Worm (Caenorhabditis elegans) whole organism, late embryonic: ENCODE results near the gene K02C4.3.

ENCODE experiments used
- C08G9.2 ChIP-seq: sonication (generic microtip); optimal IDR thresholded peaks from 2 replicates; lab custom pipeline; 2016; ENCODE audit warnings: mild to moderate bottlenecking, missing genetic modification characterization, moderate library complexity, missing compliant biosample characterization
- F13H6.1 ChIP-seq: sonication (generic microtip); optimal IDR thresholded peaks from 2 replicates; lab custom pipeline; 2016; ENCODE audit warnings: missing genetic modification characterization, missing compliant biosample characterization
- K09A11.1 ChIP-seq: sonication (generic microtip); optimal IDR thresholded peaks from 2 replicates; lab custom pipeline; 2017; ENCODE audit warnings: antibody characterized with exemption, mild to moderate bottlenecking, missing genetic modification characterization, missing compliant biosample characterization; ENCODE audit not compliant: insufficient read depth
- Y22D7AL.16 ChIP-seq: sonication (generic microtip); optimal IDR thresholded peaks from 2 replicates; lab custom pipeline; 2016; ENCODE audit warnings: missing genetic modification characterization, missing compliant biosample characterization
- ahr-1 ChIP-seq: sonication (generic microtip); optimal IDR thresholded peaks from 2 replicates; lab custom pipeline; 2016; ENCODE audit warnings: missing genetic modification characterization, missing compliant biosample characterization
- ama-1 ChIP-seq: fragments of 150-350 bp; optimal IDR thresholded peaks from 2 replicates; lab custom pipeline; 2014
- ceh-19 ChIP-seq: fragments of 200-800 bp; sonication (Bioruptor generic); optimal IDR thresholded peaks from 2 replicates; lab custom pipeline; 2018; ENCODE audit warnings: mild to moderate bottlenecking, missing genetic modification characterization, missing compliant biosample characterization
- ceh-2 ChIP-seq: sonication (generic microtip); optimal IDR thresholded peaks from 2 replicates; lab custom pipeline; 2016; ENCODE audit warnings: missing genotype, missing genetic modification characterization, missing compliant biosample characterization
- ceh-22 ChIP-seq: sonication (generic microtip); optimal IDR thresholded peaks from 2 replicates; lab custom pipeline; 2017; ENCODE audit warnings: missing biosample characterization, missing genetic modification characterization
- ceh-30 ChIP-seq: fragments of 150-350 bp; optimal IDR thresholded peaks from 2 replicates; lab custom pipeline; 2014; ENCODE audit warnings: missing biosample characterization, missing genetic modification characterization
- ceh-45 ChIP-seq: fragments of 200-800 bp; sonication (Bioruptor generic); IDR thresholded peaks from 2 replicates; pipeline ENCODE4 v1.3.6; 2022; ENCODE audit warnings: missing genetic modification reagents, missing genetic modification characterization, missing compliant biosample characterization
- ceh-48 ChIP-seq: sonication (generic microtip); optimal IDR thresholded peaks from 2 replicates; lab custom pipeline; 2016; ENCODE audit warnings: missing genetic modification characterization, inconsistent platforms, missing compliant biosample characterization
- ceh-6 ChIP-seq: fragments of 200-800 bp; sonication (Bioruptor generic); optimal IDR thresholded peaks from 2 replicates; lab custom pipeline; 2018; ENCODE audit warnings: mild to moderate bottlenecking, missing genetic modification characterization, missing compliant biosample characterization
- dmd-4 ChIP-seq: sonication (generic microtip); optimal IDR thresholded peaks from 2 replicates; lab custom pipeline; 2016; ENCODE audit warnings: borderline replicate concordance, missing genetic modification characterization, missing compliant biosample characterization
- elt-4 ChIP-seq: sonication (generic microtip); optimal IDR thresholded peaks from 2 replicates; lab custom pipeline; 2016; ENCODE audit warnings: missing genetic modification characterization, missing compliant biosample characterization
- ets-4 ChIP-seq: sonication (generic microtip); optimal IDR thresholded peaks from 2 replicates; lab custom pipeline; 2016; ENCODE audit warnings: missing genetic modification characterization, missing compliant biosample characterization
- fax-1 ChIP-seq: sonication (generic microtip); optimal IDR thresholded peaks from 2 replicates; lab custom pipeline; 2016; ENCODE audit warnings: missing genotype, missing genetic modification characterization, missing compliant biosample characterization
- gmeb-2 ChIP-seq: sonication (generic microtip); optimal IDR thresholded peaks from 2 replicates; lab custom pipeline; 2016; ENCODE audit warnings: missing genetic modification characterization, inconsistent platforms, missing compliant biosample characterization
- hlh-15 ChIP-seq: sonication (generic microtip); optimal IDR thresholded peaks from 2 replicates; lab custom pipeline; 2016; ENCODE audit warnings: missing genetic modification characterization, missing compliant biosample characterization
- hlh-8 ChIP-seq: sonication (generic microtip); optimal IDR thresholded peaks from 2 replicates; lab custom pipeline; 2016; ENCODE audit warnings: missing genotype, missing genetic modification characterization, missing compliant biosample characterization
- lim-6 ChIP-seq: sonication (generic microtip); optimal IDR thresholded peaks from 2 replicates; lab custom pipeline; 2016; ENCODE audit warnings: missing genetic modification characterization, missing compliant biosample characterization
- lin-11 ChIP-seq: fragments of 200-800 bp; sonication (Bioruptor generic); optimal IDR thresholded peaks from 2 replicates; lab custom pipeline; 2018; ENCODE audit warnings: mild to moderate bottlenecking, missing genetic modification characterization, missing compliant biosample characterization
- mec-3 ChIP-seq: sonication (generic microtip); optimal IDR thresholded peaks from 2 replicates; lab custom pipeline; 2016; ENCODE audit warnings: borderline replicate concordance, missing genetic modification characterization, missing compliant biosample characterization
- nfya-1 ChIP-seq: sonication (generic microtip); optimal IDR thresholded peaks from 2 replicates; lab custom pipeline; 2017; ENCODE audit warnings: missing genetic modification characterization, mild to moderate bottlenecking, missing compliant biosample characterization, antibody characterized with exemption, moderate library complexity
- nhr-11 ChIP-seq: fragments of 150-350 bp; optimal IDR thresholded peaks from 2 replicates; lab custom pipeline; 2014; ENCODE audit warnings: missing biosample characterization, missing genetic modification characterization
- nhr-232 ChIP-seq: sonication (generic microtip); optimal IDR thresholded peaks from 2 replicates; lab custom pipeline; 2016; ENCODE audit warnings: missing genetic modification characterization, missing compliant biosample characterization
- odd-2 ChIP-seq: sonication (generic microtip); optimal IDR thresholded peaks from 2 replicates; lab custom pipeline; 2017; ENCODE audit warnings: antibody characterized with exemption, mild to moderate bottlenecking, missing genetic modification characterization, missing compliant biosample characterization
- pax-1 ChIP-seq: fragments of 150-350 bp; optimal IDR thresholded peaks from 2 replicates; lab custom pipeline; 2014; ENCODE audit warnings: missing biosample characterization, missing genetic modification characterization
- pha-2 ChIP-seq: sonication (generic microtip); optimal IDR thresholded peaks from 2 replicates; lab custom pipeline; 2017; ENCODE audit warnings: mild to moderate bottlenecking, missing genetic modification characterization, missing compliant biosample characterization
- pros-1 ChIP-seq: fragments of 150-350 bp; optimal IDR thresholded peaks from 2 replicates; lab custom pipeline; 2014; ENCODE audit warnings: missing biosample characterization, missing genetic modification reagents, missing genetic modification characterization
- ref-2 ChIP-seq: sonication (generic microtip); optimal IDR thresholded peaks from 2 replicates; lab custom pipeline; 2016; ENCODE audit warnings: missing genetic modification characterization, missing compliant biosample characterization
- rnt-1 ChIP-seq: sonication (generic microtip); optimal IDR thresholded peaks from 2 replicates; lab custom pipeline; 2016; ENCODE audit warnings: missing genetic modification characterization, missing compliant biosample characterization
- sdc-2 ChIP-seq: sonication (generic microtip); optimal IDR thresholded peaks from 2 replicates; lab custom pipeline; 2016; ENCODE audit warnings: missing genotype, missing genetic modification characterization, missing compliant biosample characterization
- sox-2 ChIP-seq: fragments of 200-800 bp; sonication (Bioruptor generic); IDR thresholded peaks from 2 replicates; pipeline ENCODE4 v1.3.6; 2022; ENCODE audit warnings: missing genetic modification reagents, missing genetic modification characterization, missing compliant biosample characterization
- sox-4 ChIP-seq: sonication (generic microtip); optimal IDR thresholded peaks from 2 replicates; lab custom pipeline; 2017; ENCODE audit warnings: mild to moderate bottlenecking, missing genetic modification characterization, inconsistent platforms, missing compliant biosample characterization
- syd-9 ChIP-seq: sonication (generic microtip); optimal IDR thresholded peaks from 2 replicates; lab custom pipeline; 2016; ENCODE audit warnings: mild to moderate bottlenecking, missing genetic modification characterization, moderate library complexity, missing compliant biosample characterization
- tbx-2 ChIP-seq: sonication (generic microtip); optimal IDR thresholded peaks from 2 replicates; lab custom pipeline; 2016; ENCODE audit warnings: missing genetic modification characterization, missing compliant biosample characterization
- ttx-3 ChIP-seq: sonication (generic microtip); optimal IDR thresholded peaks from 2 replicates; lab custom pipeline; 2016; ENCODE audit warnings: missing genetic modification reagents, missing genetic modification characterization, missing compliant biosample characterization
- unc-3 ChIP-seq, 2 experiments: fragments of 200-800 bp in 1 of 2; sonication (Bioruptor generic) in 1 of 2; sonication (generic microtip) in 1 of 2; conservative IDR thresholded peaks in 1 of 2; optimal IDR thresholded peaks in 1 of 2; 2 replicates each; pipeline versions ENCODE4 v1.3.6 to Lab custom; 2016 to 2022; ENCODE audit warnings: missing compliant biosample characterization in 2 of 2, missing genetic modification characterization in 2 of 2, missing genetic modification reagents in 1 of 2
- unc-42 ChIP-seq: sonication (generic microtip); optimal IDR thresholded peaks from 2 replicates; lab custom pipeline; 2016; ENCODE audit warnings: missing genotype, missing genetic modification characterization, missing compliant biosample characterization
- unc-55 ChIP-seq: sonication (generic microtip); optimal IDR thresholded peaks from 2 replicates; lab custom pipeline; 2017; ENCODE audit warnings: missing biosample characterization, missing genetic modification reagents, missing genetic modification characterization
- ztf-16 ChIP-seq: sonication (generic microtip); optimal IDR thresholded peaks from 2 replicates; lab custom pipeline; 2017; ENCODE audit warnings: missing genetic modification characterization, missing compliant biosample characterization

Gene K02C4.3

DNA sequence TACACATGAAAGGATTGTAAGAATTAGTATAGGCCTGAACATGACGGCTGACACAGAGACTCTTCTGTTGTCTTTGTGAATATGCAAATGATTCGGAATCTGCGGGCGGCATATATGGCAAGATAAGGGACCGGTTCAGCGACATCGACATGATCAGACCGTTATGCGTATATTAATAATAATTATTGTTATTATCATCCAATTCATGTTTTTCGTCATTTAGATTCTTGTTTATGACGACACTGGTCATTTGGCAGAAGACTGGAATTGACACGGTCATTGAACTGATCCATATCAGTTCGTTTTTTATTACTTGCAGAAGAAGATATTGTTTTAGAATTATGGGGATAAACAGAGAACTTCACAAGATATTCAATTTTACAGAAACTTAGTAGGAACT is 36.2 kb downstream of the K02C4.3 start, which contains the start of gene mtre-1:
Gene mtre-1 (minus strand): TSS at position 101 of the 400 bp plus-strand sequence.
- no peak for TF ChIP-seq pax-1 (tag; lab: Kevin White, UChicago)
- TF ChIP-seq ceh-30: no peak
- no peak for TF ChIP-seq ztf-16
- no peak for TF ChIP-seq ceh-48 (tag; lab: Kevin White, UChicago)
- TF ChIP-seq F13H6.1 (tag; lab: Kevin White, UChicago): no peak
- TF ChIP-seq nhr-11: no peak
- TF ChIP-seq K09A11.1 (tag; lab: Kevin White, UChicago): no peak
- TF ChIP-seq sdc-2 (tag; lab: Kevin White, UChicago): no peak
- no peak for TF ChIP-seq syd-9 (tag; lab: Kevin White, UChicago)
- no peak for TF ChIP-seq ceh-22 (tag; lab: Kevin White, UChicago)
- TF ChIP-seq ets-4: no peak
- TF ChIP-seq ceh-45: no peak
- no peak for TF ChIP-seq ceh-2 (tag; lab: Kevin White, UChicago)
- no peak for TF ChIP-seq dmd-4 (tag; lab: Kevin White, UChicago)
- TF ChIP-seq nhr-232 (tag; lab: Kevin White, UChicago): no peak
- TF ChIP-seq odd-2 (tag; lab: Kevin White, UChicago): no peak
- TF ChIP-seq ref-2 (tag; lab: Kevin White, UChicago): no peak

DNA sequence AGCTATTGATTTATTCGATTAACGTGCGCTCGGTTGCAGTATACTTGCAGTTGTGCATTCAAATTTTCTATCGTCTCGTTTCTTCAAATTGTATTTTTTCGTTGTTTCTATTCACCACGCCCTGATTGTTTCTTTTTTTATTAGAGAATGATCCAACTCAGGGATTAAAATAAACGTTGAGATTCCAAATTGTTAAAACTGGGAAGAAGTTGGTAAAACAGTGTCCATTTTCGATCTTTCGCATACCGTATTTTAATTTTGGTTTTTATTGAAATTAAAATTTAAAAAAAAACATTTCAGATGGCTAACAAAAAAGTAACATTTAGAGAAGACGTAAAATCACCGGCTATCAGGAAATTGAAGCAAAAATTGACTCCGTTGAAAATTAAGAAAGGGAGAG is 39.4 kb downstream of the K02C4.3 start, which contains the start of gene apn-1:
Gene apn-1 (plus strand): TSS at position 301 of the 400 bp plus-strand sequence.
- TF ChIP-seq odd-2 (tag; lab: Kevin White, UChicago): no peak
- no peak for TF ChIP-seq ets-4
- no peak for TF ChIP-seq ceh-22 (tag; lab: Kevin White, UChicago)
- TF ChIP-seq mec-3 (tag; lab: Kevin White, UChicago): no peak
- no peak for TF ChIP-seq ref-2 (tag; lab: Kevin White, UChicago)
- TF ChIP-seq ahr-1 (tag; lab: Kevin White, UChicago): no peak
- no peak for TF ChIP-seq syd-9 (tag; lab: Kevin White, UChicago)
- no peak for TF ChIP-seq C08G9.2 (tag; lab: Kevin White, UChicago)
- no peak for TF ChIP-seq ceh-2 (tag; lab: Kevin White, UChicago)

- TF ChIP-seq sox-2 (GFP tag; lab: Robert Waterston, UW) (no peak), sox-4 (tag; lab: Kevin White, UChicago) (no peak), lim-6 (tag; lab: Kevin White, UChicago) (no peak), lin-11 (tag; lab: Kevin White, UChicago) (no peak), gmeb-2 (tag; lab: Kevin White, UChicago) (no peak), unc-42 (no peak), hlh-8 (tag; lab: Kevin White, UChicago) (no peak), sdc-2 (tag; lab: Kevin White, UChicago) (no peak)
Observed at ce11 chrII:8042289-8042688, 44.4 kb downstream of the K02C4.3 start, which contains the start of gene T05H10.1. Gene T05H10.1 (plus strand): TSS chrII:8042589.

ce11 chrII:8041642-8042041 is 45.0 kb downstream of the K02C4.3 start:
- TF ChIP-seq unc-42 (peak; percentile 80), unc-3 (GFP tag; conservative IDR thresholded peaks at IDR 0.05; lab: Robert Waterston, UW) (no peak), unc-3 (tag; optimal IDR thresholded peaks at IDR 0.05; lab: Kevin White, UChicago) (no peak)
- TF ChIP-seq, all 69 proteins: peak for 1

ce11 chrII:8039416-8039815 is 47.2 kb downstream of the K02C4.3 start, which contains the start of the genes ubh-4 and algn-6:
Gene ubh-4 (minus strand): TSS chrII:8039597.
Gene algn-6 (plus strand): TSS chrII:8039802.
- TF ChIP-seq tbx-2 (tag; lab: Kevin White, UChicago) (peak; percentile 48), F13H6.1 (tag; lab: Kevin White, UChicago) (no peak), ztf-16 (peak; percentile 47), ets-4 (no peak), syd-9 (tag; lab: Kevin White, UChicago) (no peak), Y22D7AL.16 (tag; lab: Kevin White, UChicago) (no peak), hlh-15 (tag; lab: Kevin White, UChicago) (no peak), pha-2 (tag; lab: Kevin White, UChicago) (no peak), elt-4 (tag; lab: Kevin White, UChicago) (no peak), ceh-2 (tag; lab: Kevin White, UChicago) (peak; percentile 70), ceh-45 (no peak), rnt-1 (tag; lab: Kevin White, UChicago) (no peak), pros-1 (no peak), nfya-1 (tag; lab: Kevin White, UChicago) (peak; percentile 21), ceh-6 (no peak), gmeb-2 (tag; lab: Kevin White, UChicago) (no peak), pax-1 (tag; lab: Kevin White, UChicago) (no peak), K09A11.1 (tag; lab: Kevin White, UChicago) (no peak), fax-1 (tag; lab: Kevin White, UChicago) (no peak), sdc-2 (tag; lab: Kevin White, UChicago) (no peak), ahr-1 (tag; lab: Kevin White, UChicago) (no peak), ceh-48 (tag; lab: Kevin White, UChicago) (no peak), ama-1 (lab: Kevin White, UChicago) (no peak), ttx-3 (tag; lab: Kevin White, UChicago) (no peak), ceh-19 (GFP tag; lab: Kevin White, UChicago) (no peak), unc-55 (GFP tag; lab: Kevin White, UChicago) (no peak)
